Fruit fly (Drosophila melanogaster): Measurements from ENCODE around the gene CG14238.

CG14238 gene

dm6 chr3R:26483657-26484056, 25.6 kb downstream of the CG14238 start (continued):
- TF ChIP-seq fd85E (GFP tag; optimal IDR thresholded peaks at IDR 0.05), result no peak
- TF ChIP-seq Sox102F (GFP tag; optimal IDR thresholded peaks at IDR 0.05), result peak; percentile 39
- TF ChIP-seq CG1621 (tag; optimal IDR thresholded peaks at IDR 0.05), result no peak
- TF ChIP-seq fkh (GFP tag; optimal IDR thresholded peaks at IDR 0.05), result no peak
- TF ChIP-seq salr (GFP tag; optimal IDR thresholded peaks at IDR 0.05), result peak in 1 of 2 experiments; percentile 16
- peak; percentile 58 for TF ChIP-seq Met (GFP tag; optimal IDR thresholded peaks at IDR 0.05)
- TF ChIP-seq acj6 (GFP tag; optimal IDR thresholded peaks at IDR 0.05), result peak; percentile 35
- TF ChIP-seq CG34406 (GFP tag; optimal IDR thresholded peaks at IDR 0.05), result peak; percentile 34
- TF ChIP-seq esn (GFP tag; optimal IDR thresholded peaks at IDR 0.05), result peak; percentile 50
- TF ChIP-seq Eip78C (GFP tag), result peak; percentile 67
- TF ChIP-seq svp (GFP tag), result peak; percentile 73
- peak; percentile 33 for TF ChIP-seq lz (GFP tag; optimal IDR thresholded peaks at IDR 0.05)
- TF ChIP-seq ss (GFP tag; optimal IDR thresholded peaks at IDR 0.05), result peak in 1 of 2 experiments; percentile 3
- TF ChIP-seq cyc (GFP tag; optimal IDR thresholded peaks at IDR 0.05), result peak; percentile 41
- TF ChIP-seq CG6792 (GFP tag; optimal IDR thresholded peaks at IDR 0.05), result peak; percentile 14
- no peak for TF ChIP-seq fd59A (GFP tag; optimal IDR thresholded peaks at IDR 0.05)
- no peak for TF ChIP-seq Blimp-1 (GFP tag; optimal IDR thresholded peaks at IDR 0.05)
- TF ChIP-seq CG11762 (GFP tag; optimal IDR thresholded peaks at IDR 0.05; ENCODE audit: insufficient read depth), result peak; percentile 14
- no peak for TF ChIP-seq dac (GFP tag; optimal IDR thresholded peaks at IDR 0.05)
- peak; percentile 27 for TF ChIP-seq Lpt (GFP tag; optimal IDR thresholded peaks at IDR 0.05)
- TF ChIP-seq CG11902 (GFP tag; optimal IDR thresholded peaks at IDR 0.05), result peak; percentile 7
- peak; percentile 50 for TF ChIP-seq Gug (GFP tag; IDR thresholded peaks at IDR 0.05)
- no peak for TF ChIP-seq CG16779 (tag; optimal IDR thresholded peaks at IDR 0.05)
- peak; percentile 77 for TF ChIP-seq dsx (GFP tag; optimal IDR thresholded peaks at IDR 0.05; ENCODE audit: poor library complexity, severe bottlenecking)
- TF ChIP-seq Eip75B (GFP tag; optimal IDR thresholded peaks at IDR 0.05), result peak; percentile 40
- TF ChIP-seq Smox (GFP tag; optimal IDR thresholded peaks at IDR 0.05), result peak; percentile 48
- TF ChIP-seq CG6163 (GFP tag; IDR thresholded peaks at IDR 0.05), result 0 out of 3 replicates have a peak, but pooled peaks have one; percentile 48
- peak; percentile 39 for TF ChIP-seq CG32006 (GFP tag; optimal IDR thresholded peaks at IDR 0.05)
- peak; percentile 31 for TF ChIP-seq OdsH (GFP tag; optimal IDR thresholded peaks at IDR 0.05)
- TF ChIP-seq CG7368 (GFP tag; optimal IDR thresholded peaks at IDR 0.05), result no peak
- TF ChIP-seq Ets21C (GFP tag; optimal IDR thresholded peaks at IDR 0.05), result no peak
- peak; percentile 19 for TF ChIP-seq Hr39 (GFP tag; optimal IDR thresholded peaks at IDR 0.05)
- no peak for TF ChIP-seq Sox15 (GFP tag; optimal IDR thresholded peaks at IDR 0.05)
- peak; percentile 36 for TF ChIP-seq pdm3 (GFP tag; optimal IDR thresholded peaks at IDR 0.05)

DNA sequence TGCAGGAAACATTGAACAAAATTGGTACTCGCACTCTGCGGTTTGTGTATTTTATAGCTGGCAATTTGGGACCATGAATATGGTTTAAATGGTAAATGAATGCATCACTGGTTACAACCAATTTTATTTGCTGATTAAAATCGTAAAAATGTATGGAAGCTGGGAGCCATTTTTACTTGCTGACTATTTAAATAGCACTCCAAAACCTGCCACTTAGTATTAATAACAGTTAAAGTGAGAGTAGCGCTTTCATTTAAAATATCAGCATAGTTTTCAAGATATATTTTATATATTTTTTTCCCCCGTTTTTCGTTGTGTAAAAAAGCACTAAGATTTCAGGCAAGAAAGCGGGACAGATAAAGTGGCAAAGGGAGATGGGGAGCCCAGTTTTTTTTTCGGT, 26.5 kb downstream of the CG14238 start:
- no peak for TF ChIP-seq CG6854 (GFP tag; optimal IDR thresholded peaks at IDR 0.05)
- TF ChIP-seq CG6276 (GFP tag; optimal IDR thresholded peaks at IDR 0.05), result peak; percentile 8
- TF ChIP-seq CG9139 (GFP tag; optimal IDR thresholded peaks at IDR 0.05), result no peak
- peak; percentile 33 for TF ChIP-seq net (GFP tag; optimal IDR thresholded peaks at IDR 0.05)
- peak; percentile 39 for TF ChIP-seq acj6 (GFP tag; optimal IDR thresholded peaks at IDR 0.05)
- peak; percentile 12 for TF ChIP-seq CG10669 (GFP tag; optimal IDR thresholded peaks at IDR 0.05)
- no peak for TF ChIP-seq CG16779 (tag; optimal IDR thresholded peaks at IDR 0.05)
- TF ChIP-seq CG8119 (GFP tag; IDR thresholded peaks at IDR 0.05), result peak; percentile 34; the same call in 1 of the 3 replicates
- peak; percentile 41 for TF ChIP-seq Sox102F (GFP tag; optimal IDR thresholded peaks at IDR 0.05)
- TF ChIP-seq achi (GFP tag; optimal IDR thresholded peaks at IDR 0.05), result peak; percentile 50
- peak; percentile 34 for TF ChIP-seq Sox15 (GFP tag; optimal IDR thresholded peaks at IDR 0.05)
- peak; percentile 14 for TF ChIP-seq CG3032 (tag; optimal IDR thresholded peaks at IDR 0.05)
- peak; percentile 17 for TF ChIP-seq dac (GFP tag; optimal IDR thresholded peaks at IDR 0.05)
- TF ChIP-seq CG1621 (tag; optimal IDR thresholded peaks at IDR 0.05), result no peak
- no peak for TF ChIP-seq dsx (GFP tag; optimal IDR thresholded peaks at IDR 0.05; ENCODE audit: poor library complexity, severe bottlenecking)
- peak; percentile 15 for TF ChIP-seq Hr39 (GFP tag; optimal IDR thresholded peaks at IDR 0.05)
- peak; percentile 48 for TF ChIP-seq CG8632 (GFP tag; optimal IDR thresholded peaks at IDR 0.05)
- peak; percentile 34 for TF ChIP-seq CG11902 (GFP tag; optimal IDR thresholded peaks at IDR 0.05)
- TF ChIP-seq topi (GFP tag; optimal IDR thresholded peaks at IDR 0.05), result peak; percentile 40
- TF ChIP-seq CG6792 (GFP tag; optimal IDR thresholded peaks at IDR 0.05), result peak; percentile 21
- TF ChIP-seq CG6163 (GFP tag; IDR thresholded peaks at IDR 0.05), result peak; percentile 37; the same call in 1 of the 3 replicates
- peak; percentile 55 for TF ChIP-seq OdsH (GFP tag; optimal IDR thresholded peaks at IDR 0.05)
- TF ChIP-seq Gug (GFP tag; IDR thresholded peaks at IDR 0.05), result no peak
- TF ChIP-seq CG6808 (GFP tag; optimal IDR thresholded peaks at IDR 0.05), result peak; percentile 13
- TF ChIP-seq svp (GFP tag), result peak; percentile 64
- peak; percentile 48 for TF ChIP-seq CG31627 (GFP tag; optimal IDR thresholded peaks at IDR 0.05)
- TF ChIP-seq Eip75B (GFP tag; optimal IDR thresholded peaks at IDR 0.05), result peak; percentile 20
- peak; percentile 23 for TF ChIP-seq CG7368 (GFP tag; optimal IDR thresholded peaks at IDR 0.05)
- no peak for TF ChIP-seq eg (GFP tag; IDR thresholded peaks at IDR 0.05)
- peak; percentile 23 for TF ChIP-seq Lpt (GFP tag; optimal IDR thresholded peaks at IDR 0.05)
- no peak for TF ChIP-seq salr (GFP tag; optimal IDR thresholded peaks at IDR 0.05)
- TF ChIP-seq Hr38 (GFP tag; optimal IDR thresholded peaks at IDR 0.05), result no peak
